Worm (Caenorhabditis elegans) whole organism, L1 larva: ENCODE data around the gene F19B6.10.

Experiments used
- C04F5.9 ChIP-seq: sonication (generic microtip); optimal IDR thresholded peaks from 2 replicates; lab custom pipeline; 2016; ENCODE audit warnings: missing genetic modification characterization, missing compliant biosample characterization
- C16A3.4 ChIP-seq: fragments of 150-350 bp; optimal IDR thresholded peaks from 2 replicates; lab custom pipeline; 2014; ENCODE audit warnings: missing biosample characterization, missing genetic modification characterization
- aly-2 ChIP-seq: fragments of 150-350 bp; optimal IDR thresholded peaks from 2 replicates; lab custom pipeline; 2014; ENCODE audit warnings: missing biosample characterization, missing genetic modification characterization
- ama-1 ChIP-seq: fragments of 150-350 bp; optimal IDR thresholded peaks from 2 replicates; lab custom pipeline; 2014
- blmp-1 ChIP-seq: fragments of 150-350 bp; optimal IDR thresholded peaks from 2 replicates; lab custom pipeline; 2014; ENCODE audit warnings: missing biosample characterization, missing genetic modification characterization
- ceh-82 ChIP-seq, 3 experiments: fragments of 150-350 bp in 1 of 3; sonication (generic microtip) in 2 of 3; optimal IDR thresholded peaks; 2 replicates each; lab custom pipeline; 2014 to 2017; ENCODE audit warnings: missing biosample characterization in 3 of 3, missing genetic modification characterization in 3 of 3
- ceh-88 ChIP-seq: fragments of 200-800 bp; sonication (Bioruptor generic); IDR thresholded peaks from 2 replicates; pipeline ENCODE4 v1.3.6; 2022; ENCODE audit warnings: missing genetic modification characterization, missing compliant biosample characterization
- ceh-90 ChIP-seq: sonication (generic microtip); optimal IDR thresholded peaks from 2 replicates; lab custom pipeline; 2016; ENCODE audit warnings: missing genetic modification characterization, missing compliant biosample characterization
- ces-1 ChIP-seq: fragments of 150-350 bp; optimal IDR thresholded peaks from 2 replicates; lab custom pipeline; 2014; ENCODE audit warnings: missing biosample characterization, missing genetic modification reagents, missing genetic modification characterization
- dpl-1 ChIP-seq, 3 experiments: fragments of 150-350 bp in 2 of 3; sonication (generic microtip) in 1 of 3; optimal IDR thresholded peaks; 2 replicates each; lab custom pipeline; 2014 to 2017; ENCODE audit warnings: missing biosample characterization in 3 of 3, missing genetic modification characterization in 3 of 3, missing genetic modification reagents in 3 of 3
- dsc-1 ChIP-seq: sonication (generic microtip); optimal IDR thresholded peaks from 2 replicates; lab custom pipeline; 2016; ENCODE audit warnings: mild to moderate bottlenecking, missing genetic modification characterization, missing compliant biosample characterization
- efl-1 ChIP-seq, 4 experiments: fragments of 150-350 bp; optimal IDR thresholded peaks in 3 of 4; peaks in 1 of 4; 1 replicate in 1 of 4; 2 replicates in 3 of 4; lab custom pipeline; 2014; ENCODE audit warnings: missing biosample characterization in 2 of 4, missing genetic modification characterization in 2 of 4, missing genetic modification reagents in 2 of 4
- egl-13 ChIP-seq: sonication (generic microtip); optimal IDR thresholded peaks from 2 replicates; lab custom pipeline; 2016; ENCODE audit warnings: missing genotype, missing genetic modification reagents, missing genetic modification characterization, missing compliant biosample characterization
- egl-27 ChIP-seq, 2 experiments: fragments of 150-350 bp in 1 of 2; sonication (generic microtip); optimal IDR thresholded peaks; 3 replicates each; lab custom pipeline; 2017 to 2018; ENCODE audit warnings: missing biosample characterization in 2 of 2, missing genetic modification characterization in 2 of 2, missing genetic modification reagents in 2 of 2
- elt-2 ChIP-seq: sonication (generic microtip); optimal IDR thresholded peaks from 2 replicates; lab custom pipeline; 2016; ENCODE audit warnings: missing genetic modification characterization, mild to moderate bottlenecking, inconsistent platforms, missing compliant biosample characterization, missing genetic modification reagents
- ets-5 ChIP-seq: fragments of 200-800 bp; sonication (Bioruptor generic); IDR thresholded peaks from 2 replicates; pipeline ENCODE4 v1.3.6; 2022; ENCODE audit warnings: missing genetic modification characterization, missing compliant biosample characterization
- fkh-8 ChIP-seq: sonication (generic microtip); optimal IDR thresholded peaks from 2 replicates; lab custom pipeline; 2016; ENCODE audit warnings: mild to moderate bottlenecking, missing genetic modification characterization, missing compliant biosample characterization
- fos-1 ChIP-seq: fragments of 150-350 bp; optimal IDR thresholded peaks from 2 replicates; lab custom pipeline; 2014; ENCODE audit warnings: missing biosample characterization, missing genetic modification characterization
- grh-1 ChIP-seq: fragments of 200-800 bp; sonication (Bioruptor generic); IDR thresholded peaks from 2 replicates; pipeline ENCODE4 v1.3.6; 2022; ENCODE audit warnings: missing genetic modification reagents, missing genetic modification characterization, missing compliant biosample characterization
- hlh-17 ChIP-seq: fragments of 200-800 bp; sonication (Bioruptor generic); optimal IDR thresholded peaks from 2 replicates; lab custom pipeline; 2018; ENCODE audit warnings: missing genetic modification characterization, mild to moderate bottlenecking, missing compliant biosample characterization, moderate library complexity, borderline replicate concordance
- hpl-2 ChIP-seq: fragments of 150-350 bp; optimal IDR thresholded peaks from 2 replicates; lab custom pipeline; 2014; ENCODE audit warnings: missing biosample characterization, missing genetic modification reagents, missing genetic modification characterization
- lin-14 ChIP-seq: fragments of 200-800 bp; sonication (Bioruptor generic); optimal IDR thresholded peaks from 2 replicates; lab custom pipeline; 2018; ENCODE audit warnings: mild to moderate bottlenecking, missing genetic modification characterization, moderate library complexity, missing compliant biosample characterization
- lsy-2 ChIP-seq, 2 experiments: fragments of 150-350 bp; optimal IDR thresholded peaks; 2 replicates each; lab custom pipeline; 2014; ENCODE audit warnings: missing biosample characterization in 2 of 2, missing genetic modification characterization in 2 of 2
- mdl-1 ChIP-seq, 2 experiments: fragments of 150-350 bp; optimal IDR thresholded peaks; 2 replicates each; lab custom pipeline; 2014 to 2017; ENCODE audit warnings: missing biosample characterization in 2 of 2, missing genetic modification characterization in 2 of 2, inconsistent platforms in 1 of 2
- nhr-11 ChIP-seq: fragments of 150-350 bp; optimal IDR thresholded peaks from 2 replicates; lab custom pipeline; 2014; ENCODE audit warnings: missing biosample characterization, missing genetic modification characterization
- nhr-12 ChIP-seq: sonication (generic microtip); optimal IDR thresholded peaks from 2 replicates; lab custom pipeline; 2017; ENCODE audit warnings: missing biosample characterization, missing genetic modification characterization
- nhr-19 ChIP-seq: fragments of 200-800 bp; sonication (Bioruptor generic); conservative IDR thresholded peaks from 2 replicates; pipeline ENCODE4 v1.3.6; 2022; ENCODE audit warnings: missing genetic modification characterization, missing compliant biosample characterization
- nhr-20 ChIP-seq: sonication (generic microtip); optimal IDR thresholded peaks from 2 replicates; lab custom pipeline; 2016; ENCODE audit warnings: mild to moderate bottlenecking, missing genetic modification characterization, missing compliant biosample characterization
- nhr-28 ChIP-seq: fragments of 150-350 bp; optimal IDR thresholded peaks from 2 replicates; lab custom pipeline; 2014; ENCODE audit warnings: missing biosample characterization, missing genetic modification characterization
- nhr-47 ChIP-seq: sonication (generic microtip); optimal IDR thresholded peaks from 2 replicates; lab custom pipeline; 2016; ENCODE audit warnings: mild to moderate bottlenecking, missing genetic modification characterization, moderate library complexity, missing compliant biosample characterization
- nhr-77 ChIP-seq: fragments of 150-350 bp; optimal IDR thresholded peaks from 2 replicates; lab custom pipeline; 2014; ENCODE audit warnings: missing biosample characterization, missing genetic modification characterization
- nhr-84 ChIP-seq: sonication (generic microtip); optimal IDR thresholded peaks from 2 replicates; lab custom pipeline; 2017; ENCODE audit warnings: missing biosample characterization, missing genetic modification characterization
- nhr-85 ChIP-seq: sonication (generic microtip); peaks from one replicate; lab custom pipeline; 2016; ENCODE audit warnings: missing genetic modification characterization, inconsistent platforms, missing compliant biosample characterization
- nhr-90 ChIP-seq: sonication (generic microtip); optimal IDR thresholded peaks from 2 replicates; lab custom pipeline; 2016; ENCODE audit warnings: mild to moderate bottlenecking, missing genetic modification characterization, missing compliant biosample characterization; ENCODE audit not compliant: poor library complexity
- pax-3 ChIP-seq: fragments of 200-800 bp; sonication (Bioruptor generic); optimal IDR thresholded peaks from 2 replicates; lab custom pipeline; 2018; ENCODE audit warnings: mild to moderate bottlenecking, missing genetic modification characterization, moderate library complexity, missing compliant biosample characterization
- skn-1 ChIP-seq: fragments of 150-350 bp; optimal IDR thresholded peaks from 2 replicates; lab custom pipeline; 2014; ENCODE audit warnings: missing biosample characterization, missing genetic modification characterization
- snu-23 ChIP-seq: sonication (generic microtip); optimal IDR thresholded peaks from 2 replicates; lab custom pipeline; 2016; ENCODE audit warnings: missing genetic modification characterization, missing compliant biosample characterization
- tbx-2 ChIP-seq: sonication (generic microtip); optimal IDR thresholded peaks from 2 replicates; lab custom pipeline; 2016; ENCODE audit warnings: missing genetic modification characterization, missing compliant biosample characterization
- unc-130 ChIP-seq: fragments of 150-350 bp; optimal IDR thresholded peaks from 2 replicates; lab custom pipeline; 2017; ENCODE audit warnings: missing biosample characterization, missing genetic modification characterization, inconsistent platforms
- zip-4 ChIP-seq: fragments of 200-800 bp; sonication (Bioruptor generic); optimal IDR thresholded peaks from 2 replicates; lab custom pipeline; 2018; ENCODE audit warnings: mild to moderate bottlenecking, missing genetic modification characterization, moderate library complexity, missing compliant biosample characterization
- ztf-11 ChIP-seq, 2 experiments: sonication (generic microtip); optimal IDR thresholded peaks; 2 replicates each; lab custom pipeline; 2016 to 2017; ENCODE audit warnings: missing genetic modification characterization in 2 of 2, missing biosample characterization in 1 of 2, missing compliant biosample characterization in 1 of 2

The F19B6.10 gene

ce11 chrIV:12361392-12362092 lies 24.5 kb downstream of the F19B6.10 start, which contains the start of the genes ccr-4 and ZC518.8:
TSS of gene ccr-4 (plus strand) at chrIV:12361542.
TSS of gene ZC518.8 (minus strand) at chrIV:12361908.
- peak in 1 of 3 experiments; percentile 9 for TF ChIP-seq dpl-1 (GFP tag; optimal IDR thresholded peaks at IDR 0.05; lab: Kevin White, UChicago)
- TF ChIP-seq lsy-2 (tag; optimal IDR thresholded peaks at IDR 0.05; lab: Kevin White, UChicago) = peak; percentile 33 to 87
- TF ChIP-seq blmp-1 (tag; lab: Kevin White, UChicago) = peak; percentile 22
- TF ChIP-seq nhr-28 (tag; lab: Kevin White, UChicago) = no peak
- TF ChIP-seq nhr-77 (tag; lab: Kevin White, UChicago) = no peak
- TF ChIP-seq ceh-90 (tag; lab: Kevin White, UChicago) = no peak

DNA sequence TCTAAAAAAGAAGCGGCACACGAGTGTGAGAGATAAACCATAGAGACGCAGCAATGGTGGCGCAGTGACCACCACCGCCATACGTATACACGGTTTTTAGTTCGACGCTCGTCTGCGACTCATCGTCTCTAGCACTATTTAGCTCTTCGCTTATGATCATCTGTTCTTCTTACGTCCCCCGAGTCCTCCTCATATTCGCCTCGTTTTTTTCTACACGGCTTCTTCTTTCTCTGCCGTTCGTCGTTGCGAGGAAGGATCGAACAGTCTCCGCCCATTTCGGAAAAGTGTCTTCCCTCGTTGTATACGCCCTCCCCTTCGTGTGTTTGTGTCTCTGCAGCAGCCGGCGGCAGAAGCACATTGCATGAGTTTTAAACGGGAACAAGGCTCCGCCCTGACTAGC lies 28.0 kb downstream of the F19B6.10 start:
- TF ChIP-seq efl-1 (optimal IDR thresholded peaks at IDR 0.05; lab: Kevin White, UChicago) (no peak), efl-1 (GFP tag; optimal IDR thresholded peaks at IDR 0.05 in 1 of 2; lab: Kevin White, UChicago) (peak in 1 of 2 experiments; percentile 90), nhr-85 (no peak), lin-14 (GFP tag; lab: Kevin White, UChicago) (peak; percentile 15)

- peak; percentile 11 for TF ChIP-seq blmp-1 (tag; lab: Kevin White, UChicago)
- TF ChIP-seq nhr-85 = no peak
- TF ChIP-seq nhr-19 = no peak
- TF ChIP-seq skn-1 (tag; lab: Kevin White, UChicago) = no peak
- no peak for TF ChIP-seq nhr-12 (tag; lab: Kevin White, UChicago)
- TF ChIP-seq, all 84 proteins: peak for 1
These were observed 29.6 kb downstream of the F19B6.10 start for ce11 chrIV:12366571-12366970.

DNA sequence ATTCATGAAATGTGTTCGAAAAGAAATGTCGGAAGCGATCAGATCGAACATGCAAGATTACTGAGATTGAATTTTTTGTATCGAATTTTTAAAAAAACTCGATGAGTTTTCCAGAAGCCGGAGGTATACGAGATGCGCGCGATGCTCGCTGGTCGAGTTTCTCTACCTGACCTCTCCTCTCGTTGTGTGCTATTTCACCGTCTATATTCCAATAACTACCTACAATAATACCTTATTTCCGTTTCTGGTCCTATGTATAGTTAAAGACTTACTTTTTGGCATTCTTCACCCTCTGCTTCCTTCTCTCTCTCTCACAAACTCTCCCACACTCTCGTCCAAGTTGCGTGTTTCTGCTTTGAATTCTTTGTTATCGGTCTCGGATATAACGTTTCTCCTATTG lies 34.3 kb downstream of the F19B6.10 start:
- no peak for TF ChIP-seq C16A3.4 (tag; lab: Kevin White, UChicago)
- no peak for TF ChIP-seq ceh-88 (GFP tag; lab: Robert Waterston, UW)
- no peak for TF ChIP-seq nhr-19
- no peak for TF ChIP-seq pax-3
- TF ChIP-seq nhr-20 (tag; lab: Kevin White, UChicago) = no peak
- TF ChIP-seq ces-1 (GFP tag; lab: Kevin White, UChicago) = no peak
- no peak for TF ChIP-seq dpl-1 (GFP tag; optimal IDR thresholded peaks at IDR 0.05; lab: Kevin White, UChicago)
- no peak for TF ChIP-seq fkh-8 (tag; lab: Kevin White, UChicago)
- TF ChIP-seq nhr-11 = no peak

DNA sequence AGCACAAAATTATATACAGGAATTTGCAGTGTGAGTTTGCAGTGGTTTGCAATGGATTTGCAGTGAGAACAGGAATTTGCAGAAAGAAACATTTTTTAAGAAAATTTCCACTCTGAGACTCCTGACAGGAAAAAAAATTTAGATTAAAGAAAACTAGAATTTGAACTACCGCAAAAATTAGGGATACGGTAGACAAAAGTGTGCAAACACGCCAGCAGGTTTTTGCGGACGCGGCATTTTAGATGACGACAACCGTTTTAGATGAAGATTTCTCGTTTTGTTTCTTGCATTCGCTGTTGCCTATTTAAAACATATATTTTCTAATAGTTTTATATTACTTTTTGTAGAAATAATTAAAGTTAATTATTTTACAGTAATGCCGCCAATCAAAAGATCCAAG lies 34.9 kb downstream of the F19B6.10 start, which contains the start of gene wdr-46:
TSS of gene wdr-46 (plus strand) at position 375 of the 400 bp plus-strand sequence.
- TF ChIP-seq aly-2 (peak; percentile 72), nhr-90 (tag; lab: Kevin White, UChicago) (peak; percentile 88), elt-2 (no peak), nhr-84 (tag; lab: Kevin White, UChicago) (no peak), nhr-12 (tag; lab: Kevin White, UChicago) (no peak), mdl-1 (tag; optimal IDR thresholded peaks at IDR 0.05; lab: Kevin White, UChicago) (peak in 1 of 2 experiments; percentile 79), nhr-20 (tag; lab: Kevin White, UChicago) (peak; percentile 90), nhr-28 (tag; lab: Kevin White, UChicago) (no peak), nhr-19 (peak; percentile 88), nhr-47 (tag; lab: Kevin White, UChicago) (peak; percentile 92), zip-4 (GFP tag; lab: Kevin White, UChicago) (peak; percentile 57), hpl-2 (no peak), fos-1 (tag; lab: Kevin White, UChicago) (peak; percentile 84), ztf-11 (tag; optimal IDR thresholded peaks at IDR 0.05; lab: Kevin White, UChicago) (peak in 1 of 2 experiments; percentile 68), unc-130 (tag; lab: Kevin White, UChicago) (peak; percentile 93), dsc-1 (tag; lab: Kevin White, UChicago) (peak; percentile 91), ceh-90 (tag; lab: Kevin White, UChicago) (peak; percentile 47), snu-23 (peak; percentile 91), C04F5.9 (tag; lab: Kevin White, UChicago) (peak; percentile 73), tbx-2 (peak; percentile 89), hlh-17 (no peak), nhr-77 (tag; lab: Kevin White, UChicago) (peak; percentile 60), grh-1 (GFP tag; lab: Robert Waterston, UW) (peak; percentile 83), ceh-82 (tag; optimal IDR thresholded peaks at IDR 0.05; lab: Kevin White, UChicago) (peak; percentile 84 to 89 (median 87)), nhr-85 (peak; percentile 92), egl-27 (tag; optimal IDR thresholded peaks at IDR 0.05; lab: Kevin White, UChicago) (no peak), ets-5 (GFP tag; lab: Robert Waterston, UW) (no peak), ama-1 (peak; percentile 10), egl-13 (peak; percentile 78), ces-1 (GFP tag; lab: Kevin White, UChicago) (no peak)
